Fruit fly (Drosophila melanogaster): Measurements from ENCODE around the gene SecS.

- TF ChIP-seq CG14655 (GFP tag; optimal IDR thresholded peaks at IDR 0.05) (peak; percentile 14), Pif1B (GFP tag; optimal IDR thresholded peaks at IDR 0.05) (no peak), CG34367 (tag; optimal IDR thresholded peaks at IDR 0.05) (peak; percentile 18), fd96Ca (GFP tag; IDR thresholded peaks at IDR 0.05) (0 out of 3 replicates have a peak, but pooled peaks have one; percentile 45), CG8159 (tag; optimal IDR thresholded peaks at IDR 0.05) (peak; percentile 27), Ets98B (GFP tag; IDR thresholded peaks at IDR 0.05) (no peak; the same call in 1 of the 2 replicates), CG4496 (GFP tag; IDR thresholded peaks at IDR 0.05) (peak; percentile 42; the same call in 1 of the 3 replicates), CG17806 (tag; optimal IDR thresholded peaks at IDR 0.05) (no peak), CG9948 (tag; optimal IDR thresholded peaks at IDR 0.05) (no peak), Snoo (tag; optimal IDR thresholded peaks at IDR 0.05) (no peak), EcR (GFP tag; optimal IDR thresholded peaks at IDR 0.05) (peak; percentile 94), D1 (tag; optimal IDR thresholded peaks at IDR 0.05) (no peak)
These were observed 20.6 kb downstream of the SecS start for dm6 chr3R:5621714-5622405.

All from whole organism, pupa.